Worm (Caenorhabditis elegans) whole organism, young adult: Measurements from ENCODE around the gene W04E12.3.
"Not testable (repeated sequence)": the region's sequence is repeated elsewhere in the genome, so short reads cannot be mapped to it uniquely, and the experiment has no call there.

ENCODE experiments used
- B0336.3 ChIP-seq: fragments of 200-800 bp; sonication (Bioruptor generic); IDR thresholded peaks from 2 replicates; pipeline ENCODE4 v1.3.6; 2022; ENCODE audit warnings: missing genetic modification characterization, missing compliant biosample characterization
- F10E7.11 ChIP-seq: sonication (generic microtip); optimal IDR thresholded peaks from 2 replicates; lab custom pipeline; 2017; ENCODE audit warnings: mild to moderate bottlenecking, missing genetic modification characterization, moderate library complexity, missing compliant biosample characterization
- Y53G8AR.9 ChIP-seq: fragments of 200-800 bp; sonication (Bioruptor generic); conservative IDR thresholded peaks from 2 replicates; pipeline ENCODE4 v1.3.6; 2022; ENCODE audit warnings: missing genetic modification reagents, missing genetic modification characterization, missing compliant biosample characterization
- egl-44 ChIP-seq: fragments of 200-800 bp; sonication (Bioruptor generic); IDR thresholded peaks from 2 replicates; pipeline ENCODE4 v1.3.6; 2022; ENCODE audit warnings: missing genetic modification reagents, missing genetic modification characterization, missing compliant biosample characterization
- lag-1 ChIP-seq: fragments of 200-800 bp; sonication (Bioruptor generic); IDR thresholded peaks from 2 replicates; pipeline ENCODE4 v1.3.6; 2022; ENCODE audit warnings: missing genetic modification reagents, missing genetic modification characterization, missing compliant biosample characterization
- lsy-27 ChIP-seq: sonication (generic microtip); optimal IDR thresholded peaks from 2 replicates; lab custom pipeline; 2017; ENCODE audit warnings: missing genetic modification characterization, mild to moderate bottlenecking, missing compliant biosample characterization, antibody characterized with exemption, missing genotype, borderline replicate concordance; ENCODE audit not compliant: insufficient read depth
- madf-10 ChIP-seq: sonication (generic microtip); optimal IDR thresholded peaks from 2 replicates; lab custom pipeline; 2016; ENCODE audit warnings: mild to moderate bottlenecking, missing genetic modification characterization, missing compliant biosample characterization
- madf-3 ChIP-seq: fragments of 200-800 bp; sonication (Bioruptor generic); IDR thresholded peaks from 2 replicates; pipeline ENCODE4 v1.3.6; 2022; ENCODE audit warnings: missing genetic modification reagents, missing genetic modification characterization, missing compliant biosample characterization
- pha-4 ChIP-seq: fragments of 150-350 bp; sonication (generic microtip); optimal IDR thresholded peaks from 2 replicates; lab custom pipeline; 2014; ENCODE audit warnings: missing biosample characterization, missing genetic modification reagents, missing genetic modification characterization
- snpc-1.3 ChIP-seq: sonication (generic microtip); optimal IDR thresholded peaks from 2 replicates; lab custom pipeline; 2017; ENCODE audit warnings: missing genetic modification characterization, mild to moderate bottlenecking, missing compliant biosample characterization, antibody characterized with exemption, moderate library complexity, missing genotype, missing genetic modification reagents; ENCODE audit not compliant: insufficient read depth
- snpc-4 ChIP-seq, 5 experiments: fragments of 150-350 bp in 1 of 5; sonication (generic microtip) in 4 of 5; optimal IDR thresholded peaks; 2 replicates each; lab custom pipeline; 2014 to 2018; ENCODE audit warnings: missing genetic modification characterization in 5 of 5, missing biosample characterization in 3 of 5, antibody characterized with exemption in 2 of 5, mild to moderate bottlenecking in 2 of 5, missing compliant biosample characterization in 2 of 5, missing genotype in 2 of 5, moderate library complexity in 2 of 5, missing genetic modification reagents in 1 of 5
- tlf-1 ChIP-seq: fragments of 200-800 bp; sonication (Bioruptor generic); optimal IDR thresholded peaks from 2 replicates; lab custom pipeline; 2018; ENCODE audit warnings: mild to moderate bottlenecking, missing genetic modification characterization, missing compliant biosample characterization
- unc-130 ChIP-seq: sonication (generic microtip); optimal IDR thresholded peaks from 2 replicates; lab custom pipeline; 2016; ENCODE audit warnings: missing genetic modification reagents, missing genetic modification characterization, missing compliant biosample characterization

DNA sequence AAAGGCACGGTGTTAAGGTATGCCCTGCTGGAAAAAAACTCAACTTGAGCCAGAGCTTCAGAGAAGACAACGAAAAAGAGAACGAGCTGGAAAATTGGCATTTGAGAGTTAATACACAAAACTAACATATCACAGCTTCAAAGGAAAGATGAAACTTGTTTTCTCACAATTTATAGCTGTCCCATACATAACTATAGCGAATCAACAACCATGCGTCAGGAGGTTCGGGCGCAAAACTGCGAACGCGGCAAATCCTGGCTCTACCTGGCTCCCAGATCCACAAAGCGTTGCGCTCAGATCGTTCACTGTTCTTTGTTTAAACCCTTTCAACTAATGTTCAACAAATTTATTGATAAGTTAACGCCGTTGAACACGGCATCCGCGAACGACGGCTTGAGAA is 31.2 kb upstream of the W04E12.3 start, which contains the start of gene Y43F8C.15:
- TF ChIP-seq snpc-1.3 (tag; lab: Kevin White, UChicago); madf-10 (tag; lab: Kevin White, UChicago); F10E7.11; lag-1 (GFP tag; lab: Robert Waterston, UW); B0336.3; madf-3; snpc-4 (GFP tag; optimal IDR thresholded peaks at IDR 0.05; lab: Kevin White, UChicago); snpc-4 (tag; optimal IDR thresholded peaks at IDR 0.05; lab: Kevin White, UChicago); Y53G8AR.9; egl-44 (GFP tag; lab: Robert Waterston, UW); lsy-27 (tag; lab: Kevin White, UChicago); unc-130 (GFP tag; lab: Kevin White, UChicago); tlf-1 (GFP tag; lab: Kevin White, UChicago); pha-4 (tag; lab: Kevin White, UChicago): not testable (repeated sequence)
